Worm (Caenorhabditis elegans) whole organism, young adult: ENCODE data around the gene R09A8.5.
A peak's percentile ranks its signal among the peaks of the same experiment; 100 is the strongest.

Experiments
- B0336.3 ChIP-seq: fragments of 200-800 bp; sonication (Bioruptor generic); IDR thresholded peaks from 2 replicates; pipeline ENCODE4 v1.3.6; 2022; ENCODE audit warnings: missing genetic modification characterization, missing compliant biosample characterization
- F33H1.4 ChIP-seq: fragments of 200-800 bp; sonication (Bioruptor generic); IDR thresholded peaks from 2 replicates; pipeline ENCODE4 v1.3.6; 2022; ENCODE audit warnings: missing genetic modification reagents, missing genetic modification characterization, missing compliant biosample characterization
- F37B4.10 ChIP-seq: fragments of 200-800 bp; sonication (Bioruptor generic); IDR thresholded peaks from 2 replicates; pipeline ENCODE4 v1.3.6; 2022; ENCODE audit warnings: missing genetic modification characterization, missing compliant biosample characterization
- F39B2.1 ChIP-seq: fragments of 200-800 bp; sonication (Bioruptor generic); IDR thresholded peaks from 2 replicates; pipeline ENCODE4 v1.3.6; 2022; ENCODE audit warnings: missing genetic modification reagents, missing genetic modification characterization, missing compliant biosample characterization
- F49E8.2 ChIP-seq: sonication (generic microtip); optimal IDR thresholded peaks from 3 replicates; lab custom pipeline; 2017; ENCODE audit warnings: missing genetic modification characterization, mild to moderate bottlenecking, missing compliant biosample characterization, antibody characterized with exemption, moderate library complexity; ENCODE audit not compliant: insufficient read depth
- K12H6.12 ChIP-seq: fragments of 200-800 bp; sonication (Bioruptor generic); optimal IDR thresholded peaks from 2 replicates; lab custom pipeline; 2018; ENCODE audit warnings: mild to moderate bottlenecking, missing genetic modification characterization, missing compliant biosample characterization
- Y53F4B.3 ChIP-seq: fragments of 200-800 bp; sonication (Bioruptor generic); IDR thresholded peaks from 2 replicates; pipeline ENCODE4 v1.3.6; 2022; ENCODE audit warnings: missing genetic modification reagents, missing genetic modification characterization, missing compliant biosample characterization
- Y79H2A.3 ChIP-seq: fragments of 200-800 bp; sonication (Bioruptor generic); conservative IDR thresholded peaks from 2 replicates; pipeline ENCODE4 v1.3.6; 2022; ENCODE audit warnings: missing genetic modification reagents, missing genetic modification characterization, missing compliant biosample characterization
- athp-1 ChIP-seq: sonication (generic microtip); optimal IDR thresholded peaks from 2 replicates; lab custom pipeline; 2017; ENCODE audit warnings: mild to moderate bottlenecking, missing genetic modification characterization, missing compliant biosample characterization
- cebp-2 ChIP-seq: fragments of 200-800 bp; sonication (Bioruptor generic); IDR thresholded peaks from 2 replicates; pipeline ENCODE4 v1.3.6; 2022; ENCODE audit warnings: missing genetic modification characterization, missing compliant biosample characterization
- ceh-58 ChIP-seq: fragments of 200-800 bp; sonication (Bioruptor generic); IDR thresholded peaks from 2 replicates; pipeline ENCODE4 v1.3.6; 2022; ENCODE audit warnings: missing genetic modification characterization, missing compliant biosample characterization
- dox-1 ChIP-seq: fragments of 200-800 bp; sonication (Bioruptor generic); IDR thresholded peaks from 2 replicates; pipeline ENCODE4 v1.3.6; 2022; ENCODE audit warnings: missing genetic modification reagents, missing genetic modification characterization, missing compliant biosample characterization
- dpl-1 ChIP-seq: fragments of 150-350 bp; optimal IDR thresholded peaks from 2 replicates; lab custom pipeline; 2014; ENCODE audit warnings: missing biosample characterization, missing genetic modification reagents, missing genetic modification characterization
- egl-18 ChIP-seq: fragments of 200-800 bp; sonication (Bioruptor generic); IDR thresholded peaks from 2 replicates; pipeline ENCODE4 v1.3.6; 2022; ENCODE audit warnings: missing genetic modification reagents, missing genetic modification characterization, missing compliant biosample characterization
- egl-44 ChIP-seq: fragments of 200-800 bp; sonication (Bioruptor generic); IDR thresholded peaks from 2 replicates; pipeline ENCODE4 v1.3.6; 2022; ENCODE audit warnings: missing genetic modification reagents, missing genetic modification characterization, missing compliant biosample characterization
- egrh-3 ChIP-seq: fragments of 200-800 bp; sonication (Bioruptor generic); IDR thresholded peaks from 2 replicates; pipeline ENCODE4 v1.3.6; 2022; ENCODE audit warnings: missing genetic modification reagents, missing genetic modification characterization, missing compliant biosample characterization
- ekl-4 ChIP-seq: fragments of 200-800 bp; sonication (Bioruptor generic); IDR thresholded peaks from 2 replicates; pipeline ENCODE4 v1.3.6; 2022; ENCODE audit warnings: missing genetic modification reagents, missing genetic modification characterization, missing compliant biosample characterization
- him-1 ChIP-seq: sonication (generic microtip); optimal IDR thresholded peaks from 2 replicates; lab custom pipeline; 2016; ENCODE audit warnings: missing genotype, missing genetic modification reagents, missing genetic modification characterization, missing compliant biosample characterization
- hmg-1.2 ChIP-seq: fragments of 200-800 bp; sonication (Bioruptor generic); IDR thresholded peaks from 2 replicates; pipeline ENCODE4 v1.3.6; 2022; ENCODE audit warnings: missing genetic modification reagents, missing genetic modification characterization, missing compliant biosample characterization
- lag-1 ChIP-seq: fragments of 200-800 bp; sonication (Bioruptor generic); IDR thresholded peaks from 2 replicates; pipeline ENCODE4 v1.3.6; 2022; ENCODE audit warnings: missing genetic modification reagents, missing genetic modification characterization, missing compliant biosample characterization
- lin-26 ChIP-seq: fragments of 200-800 bp; sonication (Bioruptor generic); IDR thresholded peaks from 2 replicates; pipeline ENCODE4 v1.3.6; 2022; ENCODE audit warnings: missing genetic modification reagents, missing genetic modification characterization, missing compliant biosample characterization
- lin-35 ChIP-seq, 3 experiments: fragments of 150-350 bp in 2 of 3; sonication (generic microtip) in 1 of 3; optimal IDR thresholded peaks; 2 replicates each; lab custom pipeline; 2014 to 2018; ENCODE audit warnings: missing biosample characterization in 3 of 3, missing genetic modification characterization in 3 of 3, missing genetic modification reagents in 3 of 3
- lsl-1 ChIP-seq: fragments of 200-800 bp; sonication (Bioruptor generic); optimal IDR thresholded peaks from 2 replicates; lab custom pipeline; 2018; ENCODE audit warnings: mild to moderate bottlenecking, missing genetic modification characterization, moderate library complexity, missing compliant biosample characterization
- lsy-27 ChIP-seq: sonication (generic microtip); optimal IDR thresholded peaks from 2 replicates; lab custom pipeline; 2017; ENCODE audit warnings: missing genetic modification characterization, mild to moderate bottlenecking, missing compliant biosample characterization, antibody characterized with exemption, missing genotype, borderline replicate concordance; ENCODE audit not compliant: insufficient read depth
- madf-10 ChIP-seq: sonication (generic microtip); optimal IDR thresholded peaks from 2 replicates; lab custom pipeline; 2016; ENCODE audit warnings: mild to moderate bottlenecking, missing genetic modification characterization, missing compliant biosample characterization
- madf-6 ChIP-seq: fragments of 200-800 bp; sonication (Bioruptor generic); IDR thresholded peaks from 2 replicates; pipeline ENCODE4 v1.3.6; 2022; ENCODE audit warnings: missing genetic modification reagents, missing genetic modification characterization, missing compliant biosample characterization
- mcd-1 ChIP-seq: fragments of 200-800 bp; sonication (Bioruptor generic); IDR thresholded peaks from 2 replicates; pipeline ENCODE4 v1.3.6; 2022; ENCODE audit warnings: missing genetic modification reagents, missing genetic modification characterization, missing compliant biosample characterization
- mel-28 ChIP-seq: sonication (generic microtip); optimal IDR thresholded peaks from 2 replicates; lab custom pipeline; 2016; ENCODE audit warnings: borderline replicate concordance, mild to moderate bottlenecking, missing genetic modification characterization, missing compliant biosample characterization
- nfya-1 ChIP-seq: sonication (generic microtip); optimal IDR thresholded peaks from 2 replicates; lab custom pipeline; 2017; ENCODE audit warnings: antibody characterized with exemption, missing compliant biosample characterization, missing genetic modification characterization, borderline replicate concordance; ENCODE audit not compliant: insufficient read depth
- nhr-120 ChIP-seq: fragments of 200-800 bp; sonication (Bioruptor generic); IDR thresholded peaks from 2 replicates; pipeline ENCODE4 v1.3.6; 2022; ENCODE audit warnings: missing genetic modification characterization, missing compliant biosample characterization
- nhr-179 ChIP-seq: sonication (generic microtip); optimal IDR thresholded peaks from 2 replicates; lab custom pipeline; 2016; ENCODE audit warnings: mild to moderate bottlenecking, missing genetic modification characterization, missing compliant biosample characterization
- pbrm-1 ChIP-seq: fragments of 200-800 bp; sonication (Bioruptor generic); IDR thresholded peaks from 2 replicates; pipeline ENCODE4 v1.3.6; 2022; ENCODE audit warnings: missing genetic modification reagents, missing genetic modification characterization, missing compliant biosample characterization
- pha-4 ChIP-seq: fragments of 150-350 bp; sonication (generic microtip); optimal IDR thresholded peaks from 2 replicates; lab custom pipeline; 2014; ENCODE audit warnings: missing biosample characterization, missing genetic modification reagents, missing genetic modification characterization
- rcor-1 ChIP-seq: fragments of 200-800 bp; sonication (Bioruptor generic); IDR thresholded peaks from 2 replicates; pipeline ENCODE4 v1.3.6; 2022; ENCODE audit warnings: missing genetic modification reagents, missing genetic modification characterization, missing compliant biosample characterization
- rec-8 ChIP-seq, 2 experiments: sonication (generic microtip); optimal IDR thresholded peaks; 2 replicates each; lab custom pipeline; 2016; ENCODE audit warnings: mild to moderate bottlenecking in 2 of 2, missing genetic modification characterization in 2 of 2, missing genetic modification reagents in 2 of 2, missing genotype in 2 of 2, missing biosample characterization in 1 of 2, missing compliant biosample characterization in 1 of 2, moderate library complexity in 1 of 2
- repo-1 ChIP-seq: sonication (generic microtip); optimal IDR thresholded peaks from 2 replicates; lab custom pipeline; 2017; ENCODE audit warnings: mild to moderate bottlenecking, missing genetic modification characterization, missing compliant biosample characterization
- rpc-1 ChIP-seq, 2 experiments: fragments of 150-350 bp in 1 of 2; sonication (generic microtip) in 1 of 2; optimal IDR thresholded peaks; 2 replicates each; lab custom pipeline; 2014 to 2018; ENCODE audit warnings: missing biosample characterization in 1 of 2, missing genetic modification characterization in 1 of 2, missing genetic modification reagents in 1 of 2, missing genotype in 1 of 2
- snpc-4 ChIP-seq, 5 experiments: fragments of 150-350 bp in 1 of 5; sonication (generic microtip) in 4 of 5; optimal IDR thresholded peaks; 2 replicates each; lab custom pipeline; 2014 to 2018; ENCODE audit warnings: missing genetic modification characterization in 5 of 5, missing biosample characterization in 3 of 5, antibody characterized with exemption in 2 of 5, mild to moderate bottlenecking in 2 of 5, missing compliant biosample characterization in 2 of 5, missing genotype in 2 of 5, moderate library complexity in 2 of 5, missing genetic modification reagents in 1 of 5
- somi-1 ChIP-seq: fragments of 200-800 bp; sonication (Bioruptor generic); optimal IDR thresholded peaks from 2 replicates; lab custom pipeline; 2018; ENCODE audit warnings: mild to moderate bottlenecking, missing genetic modification characterization, missing compliant biosample characterization
- tbp1 ChIP-seq: fragments of 200-800 bp; sonication (Bioruptor generic); optimal IDR thresholded peaks from 2 replicates; lab custom pipeline; 2018; ENCODE audit warnings: mild to moderate bottlenecking, missing genetic modification characterization, missing compliant biosample characterization
- tbx-9 ChIP-seq: sonication (generic microtip); optimal IDR thresholded peaks from 2 replicates; lab custom pipeline; 2016; ENCODE audit warnings: borderline replicate concordance, missing genetic modification characterization, inconsistent platforms, missing compliant biosample characterization
- tlf-1 ChIP-seq: fragments of 200-800 bp; sonication (Bioruptor generic); optimal IDR thresholded peaks from 2 replicates; lab custom pipeline; 2018; ENCODE audit warnings: mild to moderate bottlenecking, missing genetic modification characterization, missing compliant biosample characterization
- unc-62 ChIP-seq: fragments of 150-350 bp; optimal IDR thresholded peaks from 2 replicates; lab custom pipeline; 2014; ENCODE audit warnings: missing biosample characterization, missing genetic modification reagents, missing genetic modification characterization
- xnd-1 ChIP-seq: sonication (generic microtip); optimal IDR thresholded peaks from 2 replicates; lab custom pipeline; 2016; ENCODE audit warnings: missing genotype, missing genetic modification reagents, missing genetic modification characterization, missing compliant biosample characterization
- ztf-25 ChIP-seq: fragments of 200-800 bp; sonication (Bioruptor generic); IDR thresholded peaks from 2 replicates; pipeline ENCODE4 v1.3.6; 2022; ENCODE audit warnings: missing genetic modification reagents, missing genetic modification characterization, missing compliant biosample characterization
- ztf-28 ChIP-seq: fragments of 200-800 bp; sonication (Bioruptor generic); IDR thresholded peaks from 2 replicates; pipeline ENCODE4 v1.3.6; 2022; ENCODE audit warnings: missing genetic modification reagents, missing genetic modification characterization, missing compliant biosample characterization

The R09A8.5 gene

DNA sequence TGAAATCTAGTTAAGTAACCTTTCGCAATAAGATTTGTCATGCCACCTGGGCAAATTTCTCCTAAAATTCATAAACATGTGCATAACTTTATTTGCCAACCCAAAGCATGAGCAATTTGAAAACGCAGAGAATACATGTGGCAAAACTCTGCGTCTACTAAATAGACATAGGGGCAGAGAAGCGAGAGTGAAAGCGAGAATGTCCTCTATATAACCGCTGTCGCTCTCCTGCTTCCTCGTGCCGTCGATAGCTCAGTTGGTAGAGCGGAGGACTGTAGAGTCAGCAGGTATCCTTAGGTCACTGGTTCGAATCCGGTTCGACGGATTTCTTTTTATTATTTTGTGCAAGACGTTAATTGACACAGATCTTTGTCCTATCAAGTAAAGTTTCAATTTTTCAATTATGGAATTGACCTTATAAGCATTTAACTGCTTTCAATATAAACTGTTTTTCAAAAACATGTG, 24.7 kb upstream of the R09A8.5 start (continued):
- peak; percentile 95 for TF ChIP-seq rpc-1 (optimal IDR thresholded peaks at IDR 0.05; lab: Kevin White, UChicago)
- peak; percentile 96 for TF ChIP-seq rpc-1 (tag; optimal IDR thresholded peaks at IDR 0.05; lab: Kevin White, UChicago)
- no peak for TF ChIP-seq ekl-4
- peak; percentile 81 for TF ChIP-seq nhr-179 (tag; lab: Kevin White, UChicago)
- TF ChIP-seq repo-1 (tag; lab: Kevin White, UChicago): peak; percentile 84
- no peak for TF ChIP-seq F33H1.4 (GFP tag; lab: Robert Waterston, UW)
- TF ChIP-seq lin-35 (GFP tag; optimal IDR thresholded peaks at IDR 0.05; lab: Kevin White, UChicago): peak in 1 of 3 experiments; percentile 82
- TF ChIP-seq F49E8.2 (tag; lab: Kevin White, UChicago): peak; percentile 54
- no peak for TF ChIP-seq F37B4.10 (GFP tag; lab: Robert Waterston, UW)
- no peak for TF ChIP-seq F39B2.1
- TF ChIP-seq snpc-4 (GFP tag; optimal IDR thresholded peaks at IDR 0.05; lab: Kevin White, UChicago): peak; percentile 79
- TF ChIP-seq snpc-4 (tag; optimal IDR thresholded peaks at IDR 0.05; lab: Kevin White, UChicago): peak in 3 of 4 experiments; percentile 45 to 76 (median 62)
- TF ChIP-seq ceh-58 (GFP tag; lab: Robert Waterston, UW): 0 out of 2 replicates have a peak, but pooled peaks have one; percentile 82
- no peak for TF ChIP-seq lsy-27 (tag; lab: Kevin White, UChicago)
- peak; percentile 51 for TF ChIP-seq mel-28 (tag; lab: Kevin White, UChicago)
- TF ChIP-seq mcd-1 (GFP tag; lab: Robert Waterston, UW): peak; percentile 65
- 0 out of 2 replicates have a peak, but pooled peaks have one; percentile 51 for TF ChIP-seq Y53F4B.3 (GFP tag; lab: Robert Waterston, UW)
- TF ChIP-seq B0336.3 (GFP tag; lab: Robert Waterston, UW): peak; percentile 65
- TF ChIP-seq ztf-25 (GFP tag; lab: Robert Waterston, UW): peak; percentile 95
- TF ChIP-seq tbx-9: peak; percentile 86
- no peak for TF ChIP-seq nfya-1 (tag; lab: Kevin White, UChicago)
- peak; percentile 89; the same call in 1 of the 2 replicates for TF ChIP-seq nhr-120
- TF ChIP-seq madf-6 (GFP tag; lab: Robert Waterston, UW): peak; percentile 67
- peak; percentile 94 for TF ChIP-seq dox-1 (GFP tag; lab: Robert Waterston, UW)
- TF ChIP-seq Y79H2A.3 (GFP tag; lab: Robert Waterston, UW): peak; percentile 30; the same call in 1 of the 2 replicates
- TF ChIP-seq xnd-1 (tag; lab: Kevin White, UChicago): no peak
- peak; percentile 94 for TF ChIP-seq egl-44 (GFP tag; lab: Robert Waterston, UW)
- peak; percentile 52 for TF ChIP-seq tlf-1 (GFP tag; lab: Kevin White, UChicago)
- TF ChIP-seq K12H6.12: peak; percentile 52
- no peak for TF ChIP-seq lag-1 (GFP tag; lab: Robert Waterston, UW)
- TF ChIP-seq egl-18: peak; percentile 83
- TF ChIP-seq unc-62 (GFP tag; lab: Kevin White, UChicago): no peak
- TF ChIP-seq madf-10 (tag; lab: Kevin White, UChicago): peak; percentile 77
- no peak for TF ChIP-seq dpl-1 (GFP tag; lab: Kevin White, UChicago)
- TF ChIP-seq lsl-1 (GFP tag; lab: Kevin White, UChicago): peak; percentile 1
- peak; percentile 96 for TF ChIP-seq lin-26 (GFP tag; lab: Robert Waterston, UW)
- TF ChIP-seq tbp1 (GFP tag; lab: Kevin White, UChicago): peak; percentile 98
- peak; percentile 85 for TF ChIP-seq ztf-28
- peak; percentile 84 to 89 for TF ChIP-seq rec-8 (tag; optimal IDR thresholded peaks at IDR 0.05; lab: Kevin White, UChicago)
- TF ChIP-seq egrh-3 (GFP tag; lab: Robert Waterston, UW): peak; percentile 75
- no peak for TF ChIP-seq pha-4 (tag; lab: Kevin White, UChicago)
- TF ChIP-seq hmg-1.2: peak; percentile 86
- peak; percentile 96 for TF ChIP-seq him-1
- TF ChIP-seq rcor-1 (GFP tag; lab: Robert Waterston, UW): peak; percentile 88
- TF ChIP-seq cebp-2 (GFP tag; lab: Robert Waterston, UW): peak; percentile 90; the same call in 1 of the 2 replicates
- TF ChIP-seq athp-1 (tag; lab: Kevin White, UChicago): peak; percentile 83
- TF ChIP-seq somi-1: peak; percentile 71
- TF ChIP-seq pbrm-1 (GFP tag; lab: Robert Waterston, UW): peak; percentile 86
